Fruit fly (Drosophila melanogaster) whole organism, wandering third instar larva: ENCODE data around the gene RpS14a.
A peak's percentile ranks its signal among the peaks of the same experiment; 100 is the strongest.

ENCODE experiments used
- Abd-B ChIP-seq: fragments of >200 bp; optimal IDR thresholded peaks from 2 replicates; lab custom pipeline; 2017; ENCODE audit warnings: missing biosample characterization, missing genetic modification characterization
- CG32264 ChIP-seq: fragments of 200-800 bp; sonication (Bioruptor generic); optimal IDR thresholded peaks from 2 replicates; lab custom pipeline; 2016; ENCODE audit warnings: missing biosample characterization, missing genetic modification characterization
- CG9705 ChIP-seq: fragments of 200-800 bp; sonication (Bioruptor generic); optimal IDR thresholded peaks from 2 replicates; lab custom pipeline; 2018; ENCODE audit warnings: missing biosample characterization, mild to moderate bottlenecking, missing genetic modification characterization
- CrebA ChIP-seq: fragments of 200-800 bp; sonication (Bioruptor generic); optimal IDR thresholded peaks from 2 replicates; lab custom pipeline; 2016; ENCODE audit warnings: missing biosample characterization, mild to moderate bottlenecking, missing genetic modification characterization, borderline replicate concordance
- Dfd ChIP-seq: fragments of >200 bp; optimal IDR thresholded peaks from 2 replicates; lab custom pipeline; 2017; ENCODE audit warnings: missing biosample characterization, missing genetic modification characterization
- Dif ChIP-seq: fragments of 200-275, 200-300 bp; sonication (Bioruptor generic); optimal IDR thresholded peaks from 2 replicates; lab custom pipeline; 2018; ENCODE audit warnings: missing biosample characterization, missing genetic modification characterization; ENCODE audit not compliant: partially characterized antibody
- GATAd ChIP-seq: sonication (Bioruptor generic); optimal IDR thresholded peaks from 2 replicates; lab custom pipeline; 2016; ENCODE audit warnings: missing biosample characterization, missing genetic modification characterization
- HLH106 ChIP-seq: fragments of 200-800 bp; optimal IDR thresholded peaks from 3 replicates; lab custom pipeline; 2019; ENCODE audit warnings: missing biosample characterization, mild to moderate bottlenecking, missing genetic modification characterization, moderate library complexity
- Hnf4 ChIP-seq: fragments of 200-800 bp; sonication (Bioruptor generic); optimal IDR thresholded peaks from 2 replicates; lab custom pipeline; 2016; ENCODE audit warnings: missing biosample characterization, mild to moderate bottlenecking, missing genetic modification characterization
- Hr78 ChIP-seq: fragments of >200 bp; optimal IDR thresholded peaks from 2 replicates; lab custom pipeline; 2017; ENCODE audit warnings: missing biosample characterization, missing genetic modification characterization
- Hr83 ChIP-seq: fragments of 200-300 bp; sonication (Bioruptor generic); optimal IDR thresholded peaks from 2 replicates; lab custom pipeline; 2016; ENCODE audit warnings: missing biosample characterization, mild to moderate bottlenecking, missing genetic modification characterization, moderate library complexity; ENCODE audit not compliant: poor library complexity, severe bottlenecking
- Jra ChIP-seq: sonication (Bioruptor generic); optimal IDR thresholded peaks from 2 replicates; lab custom pipeline; 2016; ENCODE audit warnings: missing biosample characterization, missing genetic modification characterization
- Mio ChIP-seq: sonication (Bioruptor generic); optimal IDR thresholded peaks from 2 replicates; lab custom pipeline; 2016; ENCODE audit warnings: missing biosample characterization, missing genetic modification characterization
- Myc ChIP-seq: fragments of >200 bp; optimal IDR thresholded peaks from 2 replicates; lab custom pipeline; 2017
- N ChIP-seq: fragments of >200 bp; optimal IDR thresholded peaks from 2 replicates; lab custom pipeline; 2018; ENCODE audit warnings: missing biosample characterization, missing external identifiers, missing genetic modification characterization
- OdsH ChIP-seq: fragments of 200-800 bp; sonication (Bioruptor generic); optimal IDR thresholded peaks from 2 replicates; lab custom pipeline; 2016; ENCODE audit warnings: missing biosample characterization, mild to moderate bottlenecking, missing genetic modification characterization
- Rel ChIP-seq, 2 experiments: fragments of 200-800 bp; sonication (Bioruptor generic) in 1 of 2; optimal IDR thresholded peaks; 2 replicates in 1 of 2; 3 replicates in 1 of 2; lab custom pipeline; 2016 to 2019; ENCODE audit warnings: mild to moderate bottlenecking in 2 of 2, missing biosample characterization in 2 of 2, missing genetic modification characterization in 2 of 2, moderate library complexity in 1 of 2
- Sp1 ChIP-seq: fragments of 200-800 bp; sonication (Bioruptor generic); optimal IDR thresholded peaks from 3 replicates; lab custom pipeline; 2019; ENCODE audit warnings: missing biosample characterization, mild to moderate bottlenecking, missing genetic modification characterization, moderate library complexity
- Vsx2 ChIP-seq: fragments of 200-300, 225-300 bp; sonication (Bioruptor generic); optimal IDR thresholded peaks from 2 replicates; lab custom pipeline; 2018; ENCODE audit warnings: missing biosample characterization, missing genetic modification characterization; ENCODE audit not compliant: partially characterized antibody
- br ChIP-seq: fragments of 200-800 bp; sonication (Bioruptor generic); optimal IDR thresholded peaks from 2 replicates; lab custom pipeline; 2016; ENCODE audit warnings: missing biosample characterization, missing genetic modification characterization
- brk ChIP-seq: fragments of 200-800 bp; sonication (Bioruptor generic); optimal IDR thresholded peaks from 2 replicates; lab custom pipeline; 2016; ENCODE audit warnings: missing biosample characterization, mild to moderate bottlenecking, missing genetic modification characterization
- dl ChIP-seq, 2 experiments: fragments of 175-275, 200-275 bp in 1 of 2; fragments of 200-275 bp in 1 of 2; sonication (Bioruptor generic); optimal IDR thresholded peaks; lab custom pipeline; 2018; ENCODE audit warnings: mild to moderate bottlenecking in 2 of 2, missing biosample characterization in 2 of 2, missing genetic modification characterization in 2 of 2, moderate library complexity in 2 of 2; ENCODE audit not compliant: partially characterized antibody in 2 of 2, insufficient read depth in 1 of 2
- dmrt93B ChIP-seq: fragments of 200-800 bp; sonication (Bioruptor generic); optimal IDR thresholded peaks from 2 replicates; lab custom pipeline; 2018; ENCODE audit warnings: missing biosample characterization, mild to moderate bottlenecking, missing genetic modification characterization
- dsf ChIP-seq: sonication (Bioruptor generic); optimal IDR thresholded peaks from 2 replicates; lab custom pipeline; 2016; ENCODE audit warnings: missing biosample characterization, missing genetic modification characterization, borderline replicate concordance
- ey ChIP-seq: fragments of 200-800 bp; sonication (Bioruptor generic); optimal IDR thresholded peaks from 2 replicates; lab custom pipeline; 2016; ENCODE audit warnings: missing biosample characterization, missing genetic modification characterization
- foxo ChIP-seq, 2 experiments: fragments of 200-800 bp; sonication (Bioruptor generic); optimal IDR thresholded peaks; 2 replicates in 1 of 2; 3 replicates in 1 of 2; lab custom pipeline; 2016 to 2017; ENCODE audit warnings: missing biosample characterization in 2 of 2, missing genetic modification characterization in 2 of 2
- fru ChIP-seq: fragments of 200-800 bp; sonication (Bioruptor generic); optimal IDR thresholded peaks from 3 replicates; lab custom pipeline; 2016; ENCODE audit warnings: missing biosample characterization, mild to moderate bottlenecking, missing genetic modification characterization
- h ChIP-seq: fragments of 200-800 bp; sonication (Bioruptor generic); optimal IDR thresholded peaks from 3 replicates; lab custom pipeline; 2016; ENCODE audit warnings: missing biosample characterization, mild to moderate bottlenecking, missing genetic modification characterization
- jim ChIP-seq: fragments of 175-275, 200-325 bp; sonication (Bioruptor generic); optimal IDR thresholded peaks from 2 replicates; lab custom pipeline; 2016; ENCODE audit warnings: missing biosample characterization, mild to moderate bottlenecking, missing genetic modification characterization
- lola ChIP-seq: fragments of >200 bp; optimal IDR thresholded peaks from 2 replicates; lab custom pipeline; 2017; ENCODE audit warnings: missing biosample characterization, missing genetic modification characterization
- pan ChIP-seq: fragments of >200 bp; optimal IDR thresholded peaks from 2 replicates; lab custom pipeline; 2017
- psq ChIP-seq: fragments of 200-800 bp; sonication (Bioruptor generic); optimal IDR thresholded peaks from 3 replicates; lab custom pipeline; 2017; ENCODE audit warnings: missing biosample characterization, mild to moderate bottlenecking, missing genetic modification characterization, moderate library complexity
- rgr ChIP-seq: fragments of 200-800 bp; sonication (Bioruptor generic); optimal IDR thresholded peaks from 3 replicates; lab custom pipeline; 2016; ENCODE audit warnings: missing biosample characterization, mild to moderate bottlenecking, missing genetic modification characterization
- sage ChIP-seq: fragments of 200-800 bp; sonication (Bioruptor generic); optimal IDR thresholded peaks from 2 replicates; lab custom pipeline; 2016; ENCODE audit warnings: missing biosample characterization, mild to moderate bottlenecking, missing genetic modification characterization
- sv ChIP-seq: fragments of 200-800 bp; sonication (Bioruptor generic); optimal IDR thresholded peaks from 3 replicates; lab custom pipeline; 2016; ENCODE audit warnings: missing biosample characterization, missing genetic modification characterization
- tai ChIP-seq: sonication (Bioruptor generic); optimal IDR thresholded peaks from 2 replicates; lab custom pipeline; 2016; ENCODE audit warnings: missing biosample characterization, missing genetic modification characterization
- usp ChIP-seq: fragments of >200 bp; optimal IDR thresholded peaks from 2 replicates; lab custom pipeline; 2017; ENCODE audit warnings: missing biosample characterization, missing genetic modification characterization
- woc ChIP-seq: sonication (Bioruptor generic); optimal IDR thresholded peaks from 2 replicates; lab custom pipeline; 2016; ENCODE audit warnings: missing biosample characterization, mild to moderate bottlenecking, missing genetic modification characterization

The RpS14a gene

DNA sequence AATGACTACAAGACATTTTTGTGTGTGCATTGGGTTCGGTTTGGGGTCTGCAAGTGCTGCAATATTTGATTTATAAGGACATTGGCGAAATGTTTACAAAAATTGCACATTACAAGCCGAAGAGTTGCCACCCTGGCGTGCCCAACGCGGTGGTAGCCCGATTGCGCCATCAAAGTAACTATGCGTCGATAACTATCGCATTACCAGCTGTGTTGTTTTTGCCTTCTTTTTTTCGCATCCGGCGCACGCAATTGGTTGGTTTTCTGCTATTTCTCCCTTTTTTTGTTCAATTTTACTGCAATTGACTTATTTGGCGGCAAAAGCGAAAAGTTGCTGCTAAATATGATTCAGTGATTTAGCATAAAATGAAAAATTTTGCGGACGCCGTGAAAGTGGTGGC lies 1.1 kb downstream of the RpS14a start, which contains the start of gene RpS14b:
Gene RpS14b (plus strand): TSS at position 220 of the 400 bp plus-strand sequence.
- TF ChIP-seq psq (GFP tag; lab: Kevin White, UChicago) (peak; percentile 53), fru (GFP tag; lab: Kevin White, UChicago) (peak; percentile 50), sv (peak; percentile 51), Dfd (no peak), Hr78 (GFP tag; lab: Kevin White, UChicago) (no peak), Sp1 (GFP tag; lab: Kevin White, UChicago) (peak; percentile 74), brk (GFP tag; lab: Kevin White, UChicago) (no peak), rgr (GFP tag; lab: Kevin White, UChicago) (peak; percentile 81), br (peak; percentile 69), Mio (no peak), Abd-B (no peak), jim (GFP tag; lab: Kevin White, UChicago) (peak; percentile 27), N (no peak), GATAd (no peak), ey (GFP tag; lab: Kevin White, UChicago) (peak; percentile 21), foxo (GFP tag; optimal IDR thresholded peaks at IDR 0.05; lab: Kevin White, UChicago) (peak in 1 of 2 experiments; percentile 67), CG9705 (GFP tag; lab: Kevin White, UChicago) (peak; percentile 49), Myc (lab: Kevin White, UChicago) (no peak), CrebA (no peak), Vsx2 (no peak), lola (GFP tag; lab: Kevin White, UChicago) (no peak), Jra (peak; percentile 76), woc (GFP tag; lab: Kevin White, UChicago) (no peak), dl (GFP tag; optimal IDR thresholded peaks at IDR 0.05; lab: Kevin White, UChicago; ENCODE audit: insufficient read depth in 1 of 2, partially characterized antibody in 2 of 2) (no peak), HLH106 (peak; percentile 50), OdsH (GFP tag; lab: Kevin White, UChicago) (peak; percentile 46), sage (GFP tag; lab: Kevin White, UChicago) (peak; percentile 27), CG32264 (peak; percentile 30), usp (GFP tag; lab: Kevin White, UChicago) (no peak), dmrt93B (GFP tag; lab: Kevin White, UChicago) (peak; percentile 66), Hnf4 (peak; percentile 77), Hr83 (GFP tag; lab: Kevin White, UChicago) (peak; percentile 92), pan (lab: Kevin White, UChicago) (no peak), h (peak; percentile 71), Rel (GFP tag; optimal IDR thresholded peaks at IDR 0.05; lab: Kevin White, UChicago) (no peak), Rel (tag; optimal IDR thresholded peaks at IDR 0.05; lab: Kevin White, UChicago) (peak; percentile 76), Dif (GFP tag; lab: Kevin White, UChicago) (no peak), dsf (GFP tag; lab: Kevin White, UChicago) (peak; percentile 58), tai (GFP tag; lab: Kevin White, UChicago) (no peak)

dm6 chrX:7935798-7936572 lies 2.4 kb downstream of the RpS14a start, which contains the start of gene Ubr3:
Ubr3 (plus strand) TSS chrX:7935896.
- TF ChIP-seq Hr78 (GFP tag; lab: Kevin White, UChicago) (no peak), dsf (GFP tag; lab: Kevin White, UChicago) (no peak), h (peak; percentile 59), Vsx2 (no peak), Dif (GFP tag; lab: Kevin White, UChicago) (no peak), Sp1 (GFP tag; lab: Kevin White, UChicago) (peak; percentile 10), Hnf4 (no peak), Abd-B (peak; percentile 11), fru (GFP tag; lab: Kevin White, UChicago) (peak; percentile 27), dmrt93B (GFP tag; lab: Kevin White, UChicago) (no peak), CG9705 (GFP tag; lab: Kevin White, UChicago) (no peak), foxo (GFP tag; optimal IDR thresholded peaks at IDR 0.05; lab: Kevin White, UChicago) (peak in 1 of 2 experiments; percentile 42), rgr (GFP tag; lab: Kevin White, UChicago) (peak; percentile 1), tai (GFP tag; lab: Kevin White, UChicago) (no peak), sage (GFP tag; lab: Kevin White, UChicago) (no peak), Dfd (no peak), CG32264 (no peak), dl (GFP tag; optimal IDR thresholded peaks at IDR 0.05; lab: Kevin White, UChicago; ENCODE audit: insufficient read depth in 1 of 2, partially characterized antibody in 2 of 2) (no peak), psq (GFP tag; lab: Kevin White, UChicago) (peak; percentile 27), CrebA (no peak), usp (GFP tag; lab: Kevin White, UChicago) (no peak), OdsH (GFP tag; lab: Kevin White, UChicago) (peak; percentile 9), brk (GFP tag; lab: Kevin White, UChicago) (no peak), lola (GFP tag; lab: Kevin White, UChicago) (no peak), br (no peak), sv (no peak), GATAd (no peak), Rel (GFP tag; optimal IDR thresholded peaks at IDR 0.05; lab: Kevin White, UChicago) (no peak), Rel (tag; optimal IDR thresholded peaks at IDR 0.05; lab: Kevin White, UChicago) (peak; percentile 91), pan (lab: Kevin White, UChicago) (no peak), Myc (lab: Kevin White, UChicago) (no peak), Hr83 (GFP tag; lab: Kevin White, UChicago) (no peak), jim (GFP tag; lab: Kevin White, UChicago) (no peak), HLH106 (no peak), woc (GFP tag; lab: Kevin White, UChicago) (no peak), ey (GFP tag; lab: Kevin White, UChicago) (no peak), N (peak; percentile 7), Mio (no peak), Jra (peak; percentile 54)
